Worm (Caenorhabditis elegans): ENCODE data around the gene C08E8.6.
A peak's percentile ranks its signal among the peaks of the same experiment; 100 is the strongest.

C08E8.6 gene

DNA sequence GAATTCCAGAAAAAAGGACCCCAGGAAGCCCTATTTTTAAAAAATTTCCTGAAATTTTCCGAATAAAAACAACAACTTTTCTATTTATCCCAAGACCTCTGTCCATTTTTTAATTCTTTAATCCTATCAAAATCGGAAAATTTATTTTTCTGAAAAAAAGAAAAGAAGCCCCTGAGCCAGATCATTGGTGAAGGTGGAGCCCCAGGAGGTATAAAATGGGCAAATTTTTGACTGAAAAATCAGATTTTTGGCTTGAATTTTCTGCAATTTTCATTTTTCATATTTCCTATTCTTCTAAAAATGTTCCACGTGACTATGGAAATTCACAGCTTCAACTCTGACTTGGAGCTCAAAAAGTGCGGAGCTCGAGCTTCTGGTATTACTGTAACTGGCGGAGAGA lies 10.6 kb upstream of the C08E8.6 start, which contains the start of gene Y51A2B.8:
Gene Y51A2B.8 (plus strand): TSS at position 301 of the 400 bp plus-strand sequence.
- TF ChIP-seq nhr-23 (tag; optimal IDR thresholded peaks at IDR 0.05) (no peak), nhr-6 (tag; optimal IDR thresholded peaks at IDR 0.05) (no peak), ama-1 (optimal IDR thresholded peaks at IDR 0.05) (no peak), peb-1 (tag; optimal IDR thresholded peaks at IDR 0.05) (no peak), nhr-12 (tag; optimal IDR thresholded peaks at IDR 0.05) (no peak), nhr-129 (tag; optimal IDR thresholded peaks at IDR 0.05) (no peak), blmp-1 (tag; optimal IDR thresholded peaks at IDR 0.05; ENCODE audit: insufficient read depth) (no peak), ceh-16 (tag; optimal IDR thresholded peaks at IDR 0.05) (no peak), ztf-1 (GFP tag; conservative IDR thresholded peaks at IDR 0.05) (no peak), lin-13 (GFP tag; optimal IDR thresholded peaks at IDR 0.05) (no peak), lsy-2 (tag; optimal IDR thresholded peaks at IDR 0.05) (no peak), mab-5 (tag; optimal IDR thresholded peaks at IDR 0.05) (no peak), R02D3.7 (tag; optimal IDR thresholded peaks at IDR 0.05) (no peak)

DNA sequence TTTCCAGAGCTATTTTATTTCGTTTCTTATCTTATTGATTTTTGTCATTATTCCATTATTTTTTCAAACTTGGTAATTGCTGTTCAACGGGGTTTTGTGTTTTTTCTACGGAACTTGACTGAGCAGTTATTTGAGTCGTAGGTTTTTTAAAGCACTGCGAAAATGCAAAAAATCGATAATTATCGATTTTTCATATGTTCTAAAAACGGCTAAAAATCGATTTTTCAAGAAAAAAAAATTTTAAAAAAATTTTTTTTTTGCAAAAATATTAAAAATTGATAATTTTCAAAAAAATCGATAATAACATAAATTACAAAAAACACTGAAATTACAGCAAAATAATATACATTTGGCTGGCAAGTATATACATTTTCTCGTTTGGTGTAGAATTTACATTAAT lies 7.3 kb upstream of the C08E8.6 start:
- no peak for TF ChIP-seq nhr-25 (tag; optimal IDR thresholded peaks at IDR 0.05)
- TF ChIP-seq aly-2 (tag; optimal IDR thresholded peaks at IDR 0.05) = no peak
- TF ChIP-seq ceh-82 (tag; optimal IDR thresholded peaks at IDR 0.05) = no peak
- TF ChIP-seq sma-9 (GFP tag; optimal IDR thresholded peaks at IDR 0.05) = no peak
- no peak for TF ChIP-seq sma-9 (tag; optimal IDR thresholded peaks at IDR 0.05)
- no peak for TF ChIP-seq alr-1 (tag; optimal IDR thresholded peaks at IDR 0.05)
- TF ChIP-seq ztf-11 (tag; optimal IDR thresholded peaks at IDR 0.05) = no peak
- no peak for TF ChIP-seq mdl-1 (tag; optimal IDR thresholded peaks at IDR 0.05)
- no peak for TF ChIP-seq R02D3.7 (tag; optimal IDR thresholded peaks at IDR 0.05)
- TF ChIP-seq nhr-21 (tag; optimal IDR thresholded peaks at IDR 0.05) = no peak
- TF ChIP-seq lin-11 (tag; optimal IDR thresholded peaks at IDR 0.05) = no peak
- TF ChIP-seq Y55F3AM.14 (GFP tag; optimal IDR thresholded peaks at IDR 0.05) = no peak
- TF ChIP-seq nhr-11 (tag; optimal IDR thresholded peaks at IDR 0.05) = no peak
- no peak for TF ChIP-seq nhr-129 (tag; optimal IDR thresholded peaks at IDR 0.05)
- TF ChIP-seq ama-1 (optimal IDR thresholded peaks at IDR 0.05) = no peak
- no peak for TF ChIP-seq nhr-23 (tag; optimal IDR thresholded peaks at IDR 0.05)

DNA sequence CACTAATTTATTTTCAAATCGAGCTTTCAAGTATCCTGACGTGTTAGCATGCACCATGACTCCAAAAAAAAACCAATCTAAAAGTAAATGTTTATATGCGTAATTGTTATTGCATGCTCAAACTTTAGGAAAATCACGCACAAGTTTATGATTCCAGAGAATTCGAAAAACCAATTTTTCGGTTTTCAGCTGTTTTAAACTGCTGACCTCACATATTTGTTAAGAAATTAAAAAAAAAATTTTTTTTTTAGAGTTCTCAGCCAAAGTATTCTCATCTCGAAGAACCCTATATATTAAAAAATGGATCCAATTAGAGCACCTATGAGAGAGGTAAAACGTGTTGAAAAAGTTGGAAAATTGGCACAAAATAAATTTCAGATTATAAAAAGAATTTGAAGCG lies 6.0 kb upstream of the C08E8.6 start, which contains the start of gene Y51A2B.2:
Gene Y51A2B.2 (plus strand): TSS at position 301 of the 400 bp plus-strand sequence.
- TF ChIP-seq crh-2 (tag; optimal IDR thresholded peaks at IDR 0.05) (no peak), elt-3 (tag; optimal IDR thresholded peaks at IDR 0.05) (no peak), mab-5 (tag; optimal IDR thresholded peaks at IDR 0.05) (no peak), ceh-82 (tag; optimal IDR thresholded peaks at IDR 0.05) (no peak), unc-62 (GFP tag; optimal IDR thresholded peaks at IDR 0.05) (no peak), aly-2 (tag; optimal IDR thresholded peaks at IDR 0.05) (no peak), zag-1 (tag; optimal IDR thresholded peaks at IDR 0.05) (no peak), ama-1 (optimal IDR thresholded peaks at IDR 0.05) (no peak), alr-1 (tag; optimal IDR thresholded peaks at IDR 0.05) (no peak), ztf-1 (GFP tag; conservative IDR thresholded peaks at IDR 0.05) (no peak), egl-27 (tag; optimal IDR thresholded peaks at IDR 0.05) (no peak)

DNA sequence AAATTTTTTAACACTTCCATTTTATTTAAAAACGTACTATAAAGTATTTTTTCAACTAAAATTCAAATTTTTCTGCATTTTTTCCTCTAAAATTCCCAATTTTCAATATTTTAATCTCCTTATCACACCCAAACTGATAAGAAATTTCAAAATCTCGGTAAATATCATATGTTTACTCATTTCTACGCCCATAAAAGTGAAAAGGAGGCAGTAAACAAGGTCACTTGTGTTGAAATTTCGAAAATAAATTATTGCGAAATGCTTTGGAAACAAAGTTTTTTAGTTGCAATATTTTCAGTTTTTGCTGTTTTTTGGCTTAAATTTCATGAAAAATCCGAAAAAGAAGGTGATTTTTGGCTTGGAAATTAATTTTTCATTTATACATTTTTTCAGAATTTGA lies 3.4 kb upstream of the C08E8.6 start, which contains the start of gene C08E8.4:
Gene C08E8.4 (plus strand): TSS at position 268 of the 400 bp plus-strand sequence.
- TF ChIP-seq fos-1 (tag; optimal IDR thresholded peaks at IDR 0.05) (peak; percentile 51), mbf-1 (tag; optimal IDR thresholded peaks at IDR 0.05) (no peak), crh-2 (tag; optimal IDR thresholded peaks at IDR 0.05) (peak; percentile 8)

DNA sequence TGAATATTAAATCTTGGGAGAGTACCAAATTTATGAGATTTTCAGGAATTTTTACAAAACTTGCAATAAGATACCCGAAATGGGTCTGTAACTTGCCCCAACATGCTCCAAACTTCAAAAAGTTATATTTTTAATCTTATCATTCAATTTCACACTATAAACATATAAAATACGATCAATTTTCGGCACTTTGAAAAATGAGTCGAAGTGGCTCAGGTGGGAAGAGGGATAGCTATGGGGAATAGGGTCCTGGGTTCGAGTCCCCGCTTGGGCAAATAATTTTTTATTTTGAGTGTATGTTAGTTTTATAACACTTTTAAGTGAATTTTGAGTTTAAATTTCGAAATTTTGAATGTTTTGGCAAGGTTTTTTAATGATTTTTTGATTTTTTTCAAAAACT lies 2.8 kb upstream of the C08E8.6 start:
- TF ChIP-seq R02D3.7 (tag; optimal IDR thresholded peaks at IDR 0.05) (no peak), nhr-10 (tag; optimal IDR thresholded peaks at IDR 0.05) (no peak), elt-1 (tag; optimal IDR thresholded peaks at IDR 0.05) (no peak), Y55F3AM.14 (GFP tag; optimal IDR thresholded peaks at IDR 0.05) (no peak), ceh-16 (tag; optimal IDR thresholded peaks at IDR 0.05) (no peak), ztf-4 (tag; optimal IDR thresholded peaks at IDR 0.05) (no peak), F13H6.1 (tag; optimal IDR thresholded peaks at IDR 0.05) (no peak), snpc-4 (tag; optimal IDR thresholded peaks at IDR 0.05) (no peak), mab-5 (tag; optimal IDR thresholded peaks at IDR 0.05) (no peak), gmeb-1 (tag; optimal IDR thresholded peaks at IDR 0.05) (no peak), dmd-4 (tag; optimal IDR thresholded peaks at IDR 0.05) (no peak), mbf-1 (tag; optimal IDR thresholded peaks at IDR 0.05) (no peak)

Measured in whole organism, L2 larva.